Worm (Caenorhabditis elegans) whole organism, L4 larva: ENCODE measurements around the gene F31A3.5.

Experiments used
- ces-1 ChIP-seq: fragments of 150-350 bp; sonication (generic microtip); optimal IDR thresholded peaks from 4 replicates; lab custom pipeline; 2014; ENCODE audit warnings: missing biosample characterization, missing genetic modification reagents, missing genetic modification characterization
- egl-27 ChIP-seq: sonication (generic microtip); optimal IDR thresholded peaks from 3 replicates; lab custom pipeline; 2017; ENCODE audit warnings: missing biosample characterization, missing genetic modification reagents, missing genetic modification characterization
- egl-43 ChIP-seq: fragments of 200-800 bp; sonication (Bioruptor generic); IDR thresholded peaks from 2 replicates; pipeline ENCODE4 v1.3.6; 2022; ENCODE audit warnings: missing genetic modification reagents, missing genetic modification characterization, missing compliant biosample characterization
- fos-1 ChIP-seq: fragments of 150-350 bp; optimal IDR thresholded peaks from 2 replicates; lab custom pipeline; 2014; ENCODE audit warnings: missing biosample characterization, missing genetic modification characterization
- lin-39 ChIP-seq: fragments of 150-350 bp; optimal IDR thresholded peaks from 2 replicates; lab custom pipeline; 2014; ENCODE audit warnings: missing biosample characterization, missing genetic modification reagents, missing genetic modification characterization
- lir-3 ChIP-seq: sonication (generic microtip); optimal IDR thresholded peaks from 2 replicates; lab custom pipeline; 2016; ENCODE audit warnings: mild to moderate bottlenecking, missing genetic modification characterization, missing compliant biosample characterization
- mes-2 ChIP-seq: sonication (generic microtip); optimal IDR thresholded peaks from 2 replicates; lab custom pipeline; 2016; ENCODE audit warnings: missing genotype, mild to moderate bottlenecking, missing genetic modification characterization, missing compliant biosample characterization; ENCODE audit not compliant: poor library complexity, severe bottlenecking
- nhr-77 ChIP-seq: fragments of 150-350 bp; optimal IDR thresholded peaks from 2 replicates; lab custom pipeline; 2014; ENCODE audit warnings: missing biosample characterization, missing genetic modification characterization
- snpc-4 ChIP-seq: fragments of 150-350 bp; optimal IDR thresholded peaks from 2 replicates; lab custom pipeline; 2014; ENCODE audit warnings: missing biosample characterization, missing genetic modification characterization
- tag-97 ChIP-seq: fragments of 200-800 bp; sonication (Bioruptor generic); IDR thresholded peaks from 2 replicates; pipeline ENCODE4 v1.3.6; 2022; ENCODE audit warnings: missing genetic modification characterization, missing compliant biosample characterization
- tra-1 ChIP-seq: fragments of 200-800 bp; sonication (Bioruptor generic); IDR thresholded peaks from 2 replicates; pipeline ENCODE4 v1.3.6; 2022; ENCODE audit warnings: missing genetic modification reagents, missing genetic modification characterization, missing compliant biosample characterization

- TF ChIP-seq nhr-77 (tag; lab: Kevin White, UChicago) (no peak), snpc-4 (tag; lab: Kevin White, UChicago) (no peak), egl-27 (tag; lab: Kevin White, UChicago) (no peak), fos-1 (tag; lab: Kevin White, UChicago) (no peak), tag-97 (no peak), lir-3 (tag; lab: Kevin White, UChicago) (no peak), ces-1 (GFP tag; lab: Kevin White, UChicago) (no peak), mes-2 (tag; lab: Kevin White, UChicago) (no peak), lin-39 (tag; lab: Kevin White, UChicago) (no peak), tra-1 (no peak), egl-43 (GFP tag; lab: Robert Waterston, UW) (no peak)
Measured at ce11 chrX:17562195-17562594, 1.2 kb downstream of the F31A3.5 start.
